Worm (Caenorhabditis elegans) whole organism, L4 larva: ENCODE results near the gene prmn-1.

Experiments used
- F37D6.2 ChIP-seq: sonication (generic microtip); optimal IDR thresholded peaks from 2 replicates; lab custom pipeline; 2016; ENCODE audit warnings: mild to moderate bottlenecking, missing genetic modification characterization, missing compliant biosample characterization
- F44E2.7 ChIP-seq: fragments of 200-800 bp; sonication (Bioruptor generic); IDR thresholded peaks from 2 replicates; pipeline ENCODE4 v2.1.2; 2022; ENCODE audit warnings: missing genetic modification characterization, missing compliant biosample characterization
- ceh-28 ChIP-seq: fragments of 150-350 bp; optimal IDR thresholded peaks from 2 replicates; lab custom pipeline; 2014; ENCODE audit warnings: missing biosample characterization, missing genetic modification reagents, missing genetic modification characterization
- cey-2 ChIP-seq: sonication (generic microtip); optimal IDR thresholded peaks from 3 replicates; lab custom pipeline; 2017; ENCODE audit warnings: missing genetic modification characterization, mild to moderate bottlenecking, missing compliant biosample characterization, antibody characterized with exemption, borderline replicate concordance; ENCODE audit not compliant: insufficient read depth
- daf-12 ChIP-seq: fragments of 150-350 bp; optimal IDR thresholded peaks from 2 replicates; lab custom pipeline; 2014; ENCODE audit warnings: missing biosample characterization, missing genetic modification reagents, missing genetic modification characterization
- egl-27 ChIP-seq: sonication (generic microtip); optimal IDR thresholded peaks from 3 replicates; lab custom pipeline; 2017; ENCODE audit warnings: missing biosample characterization, missing genetic modification reagents, missing genetic modification characterization
- fkh-10 ChIP-seq: fragments of 150-350 bp; optimal IDR thresholded peaks from 2 replicates; lab custom pipeline; 2014; ENCODE audit warnings: missing biosample characterization, missing genetic modification reagents, missing genetic modification characterization
- lin-15B ChIP-seq: fragments of 150-350 bp; sonication (generic microtip); optimal IDR thresholded peaks from 3 replicates; lab custom pipeline; 2014; ENCODE audit warnings: missing biosample characterization, missing genetic modification characterization
- lin-29 ChIP-seq: fragments of 200-800 bp; sonication (Bioruptor generic); IDR thresholded peaks from 2 replicates; pipeline ENCODE4 v1.3.6; 2022; ENCODE audit warnings: missing genetic modification reagents, missing genetic modification characterization, missing compliant biosample characterization
- nhr-237 ChIP-seq: sonication (generic microtip); optimal IDR thresholded peaks from 2 replicates; lab custom pipeline; 2017; ENCODE audit warnings: missing biosample characterization, missing genetic modification characterization
- nhr-41 ChIP-seq: fragments of 200-800 bp; sonication (Bioruptor generic); IDR thresholded peaks from 2 replicates; pipeline ENCODE4 v1.3.6; 2022; ENCODE audit warnings: missing genetic modification reagents, missing genetic modification characterization, missing compliant biosample characterization
- pqm-1 ChIP-seq: sonication (generic microtip); optimal IDR thresholded peaks from 2 replicates; lab custom pipeline; 2017; ENCODE audit warnings: missing biosample characterization, missing genetic modification characterization
- sdz-12 ChIP-seq: fragments of 200-800 bp; sonication (Bioruptor generic); optimal IDR thresholded peaks from 2 replicates; lab custom pipeline; 2018; ENCODE audit warnings: mild to moderate bottlenecking, missing genetic modification characterization, missing compliant biosample characterization
- zag-1 ChIP-seq: fragments of 150-350 bp; optimal IDR thresholded peaks from 2 replicates; lab custom pipeline; 2014; ENCODE audit warnings: missing biosample characterization, missing genetic modification characterization

- TF ChIP-seq nhr-237 (tag; lab: Kevin White, UChicago): no peak
- TF ChIP-seq F44E2.7 (GFP tag; lab: Robert Waterston, UW): no peak
- no peak for TF ChIP-seq daf-12 (tag; lab: Kevin White, UChicago)
- no peak for TF ChIP-seq zag-1 (tag; lab: Kevin White, UChicago)
- no peak for TF ChIP-seq cey-2 (tag; lab: Kevin White, UChicago)
- TF ChIP-seq egl-27: no peak
- no peak for TF ChIP-seq lin-15B (tag; lab: Kevin White, UChicago)
- no peak for TF ChIP-seq sdz-12 (GFP tag; lab: Kevin White, UChicago)
- no peak for TF ChIP-seq F37D6.2
- no peak for TF ChIP-seq nhr-41 (GFP tag; lab: Robert Waterston, UW)
- TF ChIP-seq ceh-28 (tag; lab: Kevin White, UChicago): no peak
- no peak for TF ChIP-seq pqm-1 (tag; lab: Kevin White, UChicago)
- TF ChIP-seq lin-29 (GFP tag; lab: Robert Waterston, UW): no peak
- no peak for TF ChIP-seq fkh-10 (GFP tag; lab: Kevin White, UChicago)
Measured at ce11 chrX:11370090-11370489, 14.8 kb upstream of the prmn-1 start.
